Worm (Caenorhabditis elegans): ENCODE data around the gene mutd-1.

DNA sequence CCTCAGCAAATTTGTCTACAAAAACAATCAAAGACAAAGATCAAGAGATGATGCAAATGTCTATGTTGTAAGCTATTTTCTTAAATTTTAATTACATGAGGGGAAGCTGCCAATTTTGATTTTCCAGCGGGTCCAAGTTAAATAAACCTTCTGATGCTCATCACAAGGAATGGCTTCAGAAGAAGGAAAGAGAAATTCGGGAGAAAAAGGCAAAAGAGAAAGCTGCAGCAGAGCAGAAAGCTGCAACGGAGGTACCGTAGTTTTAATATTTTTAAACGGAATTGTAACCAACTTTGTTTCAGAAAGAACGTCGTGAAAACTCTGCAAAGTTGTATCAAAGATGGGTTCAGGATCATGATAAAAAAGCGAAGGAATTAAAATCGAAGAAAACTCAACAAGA, 24.3 kb upstream of the mutd-1 start:
- TF ChIP-seq ZK546.5 (tag; optimal IDR thresholded peaks at IDR 0.05): no peak
- no peak for TF ChIP-seq hmg-1.1 (GFP tag; IDR thresholded peaks at IDR 0.05)
- TF ChIP-seq skn-1 (tag; optimal IDR thresholded peaks at IDR 0.05): no peak
- no peak for TF ChIP-seq lim-7 (GFP tag; IDR thresholded peaks at IDR 0.05)
- no peak for TF ChIP-seq nhr-77 (tag; optimal IDR thresholded peaks at IDR 0.05)
- TF ChIP-seq nhr-41 (GFP tag; IDR thresholded peaks at IDR 0.05): no peak
- TF ChIP-seq pha-4 (GFP tag; IDR thresholded peaks at IDR 0.05): no peak
- no peak for TF ChIP-seq pha-4 (tag; optimal IDR thresholded peaks at IDR 0.05)
- no peak for TF ChIP-seq lin-13 (GFP tag; optimal IDR thresholded peaks at IDR 0.05)
- TF ChIP-seq dve-1 (tag; optimal IDR thresholded peaks at IDR 0.05; ENCODE audit: insufficient read depth): no peak
- TF ChIP-seq F37D6.2 (tag; optimal IDR thresholded peaks at IDR 0.05): no peak
